Worm (Caenorhabditis elegans): ENCODE data around the gene pen-2.

Gene pen-2

DNA sequence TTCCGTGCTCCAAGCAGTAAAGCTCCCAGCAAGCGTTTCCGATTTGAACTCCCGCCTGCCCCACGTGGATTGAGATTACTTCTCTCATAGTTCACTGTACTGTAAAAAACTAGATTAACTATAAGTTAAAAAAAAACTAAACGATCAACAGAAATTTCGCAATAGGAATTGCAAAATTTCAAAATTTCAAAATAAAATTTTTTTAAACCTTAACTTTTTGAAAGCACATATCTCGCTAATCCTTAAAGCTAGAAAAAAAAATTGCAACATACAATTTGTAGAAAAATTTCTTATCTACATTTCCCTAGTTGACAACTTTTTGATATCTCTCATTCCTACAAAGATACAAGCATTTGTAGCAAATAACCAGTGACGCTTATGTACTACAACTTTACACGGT lies 28.6 kb downstream of the pen-2 start, which contains the start of gene tba-7:
Gene tba-7, minus strand, starts transcription at position 101 of the 400 bp plus-strand sequence.
- TF ChIP-seq elt-2 (tag; optimal IDR thresholded peaks at IDR 0.05) (no peak), ceh-14 (tag; optimal IDR thresholded peaks at IDR 0.05) (no peak), lim-6 (tag; optimal IDR thresholded peaks at IDR 0.05) (no peak), dmd-4 (tag; optimal IDR thresholded peaks at IDR 0.05; ENCODE audit: borderline replicate concordance) (no peak), fkh-6 (tag; optimal IDR thresholded peaks at IDR 0.05) (no peak), fax-1 (tag; optimal IDR thresholded peaks at IDR 0.05) (no peak), pag-3 (tag; optimal IDR thresholded peaks at IDR 0.05; ENCODE audit: borderline replicate concordance) (no peak), elt-4 (tag; optimal IDR thresholded peaks at IDR 0.05) (no peak), zip-5 (tag; optimal IDR thresholded peaks at IDR 0.05) (no peak), ama-1 (optimal IDR thresholded peaks at IDR 0.05) (no peak), odd-2 (tag; optimal IDR thresholded peaks at IDR 0.05) (no peak), ceh-24 (tag; optimal IDR thresholded peaks at IDR 0.05) (no peak), unc-86 (tag; optimal IDR thresholded peaks at IDR 0.05) (no peak)

DNA sequence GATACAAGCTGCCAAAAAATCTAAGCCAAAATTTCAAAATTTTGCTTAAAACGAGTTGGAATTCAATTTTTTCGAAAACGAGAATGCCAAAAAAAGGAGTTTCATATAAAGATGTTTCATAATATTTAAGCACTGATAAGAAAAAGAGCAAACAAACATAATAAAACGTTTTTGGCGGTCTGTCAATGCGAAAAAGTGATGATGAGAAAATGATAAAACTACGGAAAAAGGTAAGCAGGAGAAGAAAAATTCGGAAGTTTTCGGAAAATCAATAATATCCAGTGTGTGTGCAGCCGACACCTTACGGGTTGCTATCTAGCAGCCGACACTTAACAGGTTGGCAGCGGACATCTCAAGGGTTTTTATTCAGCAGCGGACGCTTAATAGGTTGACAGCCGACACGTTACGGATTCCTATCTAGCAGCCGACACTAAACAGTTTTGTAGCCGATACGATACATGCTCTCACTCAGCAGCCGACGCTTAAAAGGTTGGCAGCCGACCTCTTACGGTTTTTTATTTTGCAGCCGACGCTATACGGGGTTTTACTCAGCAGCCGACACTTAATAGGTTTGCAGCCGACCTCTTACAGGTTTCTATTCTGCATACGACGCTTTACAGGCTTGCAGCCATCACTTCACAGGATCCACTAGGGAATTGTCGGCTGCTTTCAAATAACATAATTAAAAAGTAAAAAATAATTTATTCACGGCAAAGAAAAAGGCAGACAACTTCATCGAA lies 29.2 kb downstream of the pen-2 start:
- TF ChIP-seq ceh-2 (tag; optimal IDR thresholded peaks at IDR 0.05) (no peak), C38D4.7 (GFP tag; optimal IDR thresholded peaks at IDR 0.05) (no peak), ceh-14 (tag; optimal IDR thresholded peaks at IDR 0.05) (no peak), pqm-1 (tag; optimal IDR thresholded peaks at IDR 0.05) (no peak), F13H6.1 (tag; optimal IDR thresholded peaks at IDR 0.05) (no peak), ama-1 (optimal IDR thresholded peaks at IDR 0.05) (no peak), ceh-45 (GFP tag; IDR thresholded peaks at IDR 0.05) (no peak), nhr-11 (tag; optimal IDR thresholded peaks at IDR 0.05) (no peak), pag-3 (tag; optimal IDR thresholded peaks at IDR 0.05; ENCODE audit: borderline replicate concordance) (no peak)

DNA sequence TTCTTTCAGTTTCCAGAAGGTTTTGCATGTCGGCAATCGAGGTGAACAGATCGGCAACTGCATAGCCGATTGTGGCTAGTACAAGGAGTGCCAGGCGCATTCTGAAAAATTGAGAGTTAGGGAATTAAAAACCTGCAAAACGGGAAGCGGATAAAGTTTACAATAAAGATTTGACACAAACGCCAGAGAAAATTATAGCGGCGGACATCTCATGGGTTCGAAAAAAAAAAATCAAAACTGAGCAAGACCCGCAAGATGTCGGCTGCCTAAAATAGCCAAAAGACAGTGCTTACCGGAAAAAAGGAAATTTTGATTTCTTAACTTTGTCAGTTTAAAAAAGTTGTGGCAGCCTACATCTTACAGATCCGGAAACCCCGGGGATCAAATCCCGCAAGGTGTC lies 34.8 kb downstream of the pen-2 start, which contains the start of gene dpy-18:
Gene dpy-18, minus strand, starts transcription at position 101 of the 400 bp plus-strand sequence.
- TF ChIP-seq ceh-9 (tag; optimal IDR thresholded peaks at IDR 0.05), result no peak
- TF ChIP-seq tbx-2 (tag; optimal IDR thresholded peaks at IDR 0.05), result no peak
- no peak for TF ChIP-seq mec-3 (tag; optimal IDR thresholded peaks at IDR 0.05; ENCODE audit: borderline replicate concordance)
- TF ChIP-seq C38D4.7 (GFP tag; optimal IDR thresholded peaks at IDR 0.05), result no peak
- no peak for TF ChIP-seq rnt-1 (tag; optimal IDR thresholded peaks at IDR 0.05)

DNA sequence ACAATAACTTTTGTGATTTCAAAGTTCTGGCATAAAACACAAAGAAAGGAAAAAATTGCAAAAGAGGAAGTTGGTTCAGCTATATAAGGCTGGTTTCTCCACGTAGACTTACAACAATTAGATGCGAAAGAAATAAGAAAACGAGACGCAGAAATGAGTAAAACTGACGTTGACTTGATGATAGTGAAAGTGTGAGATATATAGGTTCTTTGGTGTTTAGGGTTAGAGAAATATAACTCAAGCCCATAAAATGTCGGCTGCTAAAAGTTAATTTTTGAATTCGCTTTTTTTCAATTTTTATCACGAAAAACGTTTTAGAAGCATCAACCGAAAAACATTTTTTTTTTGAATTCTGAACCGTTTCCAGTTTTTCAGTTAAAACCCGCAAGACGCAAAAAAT lies 35.3 kb downstream of the pen-2 start:
- TF ChIP-seq unc-3 (GFP tag; conservative IDR thresholded peaks at IDR 0.05) (no peak), unc-3 (tag; optimal IDR thresholded peaks at IDR 0.05) (no peak), tbx-2 (tag; optimal IDR thresholded peaks at IDR 0.05) (no peak), pag-3 (tag; optimal IDR thresholded peaks at IDR 0.05; ENCODE audit: borderline replicate concordance) (no peak), nhr-232 (tag; optimal IDR thresholded peaks at IDR 0.05) (no peak), gmeb-2 (tag; optimal IDR thresholded peaks at IDR 0.05) (no peak), C08G9.2 (tag; optimal IDR thresholded peaks at IDR 0.05) (no peak), odd-2 (tag; optimal IDR thresholded peaks at IDR 0.05) (no peak), che-1 (tag; optimal IDR thresholded peaks at IDR 0.05) (no peak), ceh-19 (GFP tag; optimal IDR thresholded peaks at IDR 0.05) (no peak)

DNA sequence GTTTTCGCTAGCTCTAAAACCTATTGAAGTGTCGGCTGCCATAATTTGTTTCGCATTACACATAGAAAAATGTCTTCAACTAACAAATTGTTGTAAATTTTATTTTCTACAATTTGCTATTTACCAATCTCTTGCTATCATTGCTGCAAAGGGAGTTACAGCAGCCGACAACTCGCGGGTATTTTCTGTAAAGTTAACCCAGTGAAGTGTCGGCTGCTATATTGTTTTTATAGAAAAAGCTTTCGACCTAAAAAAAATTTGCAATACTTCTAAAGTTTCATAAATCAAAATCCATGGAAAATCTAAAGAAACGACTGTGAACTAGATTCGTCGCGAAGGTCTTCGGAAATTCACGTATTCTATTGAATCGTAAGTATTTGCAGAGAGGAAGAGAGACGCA lies 35.8 kb downstream of the pen-2 start:
- no peak for TF ChIP-seq ceh-24 (tag; optimal IDR thresholded peaks at IDR 0.05)
- TF ChIP-seq sox-4 (tag; optimal IDR thresholded peaks at IDR 0.05), result no peak
- TF ChIP-seq lim-6 (tag; optimal IDR thresholded peaks at IDR 0.05), result no peak
- no peak for TF ChIP-seq ceh-48 (tag; optimal IDR thresholded peaks at IDR 0.05)
- no peak for TF ChIP-seq K02D7.2 (tag; optimal IDR thresholded peaks at IDR 0.05)
- TF ChIP-seq rnt-1 (tag; optimal IDR thresholded peaks at IDR 0.05), result no peak
- TF ChIP-seq ets-4 (tag; optimal IDR thresholded peaks at IDR 0.05), result no peak
- TF ChIP-seq ama-1 (optimal IDR thresholded peaks at IDR 0.05), result no peak

Data from whole organism, late embryonic.